Worm (Caenorhabditis elegans) whole organism, dauer: ENCODE data around the gene Y67A10A.7.
"Not testable (repeated sequence)": the region's sequence is repeated elsewhere in the genome, so short reads cannot be mapped to it uniquely, and the experiment has no call there.

Source experiments
- unc-62 ChIP-seq: sonication (generic microtip); optimal IDR thresholded peaks from 2 replicates; lab custom pipeline; 2017; ENCODE audit warnings: missing biosample characterization, missing genetic modification reagents, missing genetic modification characterization

Gene Y67A10A.7

DNA sequence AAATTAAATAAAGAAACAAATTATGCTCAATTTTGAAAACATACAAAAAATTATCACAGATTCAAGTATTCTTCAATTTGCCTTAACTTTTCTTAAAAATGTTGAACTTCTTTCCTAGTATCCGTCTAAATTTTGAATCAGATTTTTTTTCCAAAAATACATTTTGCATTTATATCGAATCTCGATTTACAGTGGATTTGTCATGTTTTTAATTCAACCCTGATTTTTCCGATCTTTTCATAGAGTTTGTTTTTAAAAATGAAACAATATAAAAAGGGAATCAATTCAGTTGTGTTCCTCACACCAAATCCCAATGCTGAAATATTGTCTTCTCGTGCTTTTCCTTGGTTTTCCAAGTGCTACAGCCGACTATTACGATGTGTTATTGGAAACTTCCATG lies 50.5 kb downstream of the Y67A10A.7 start, which contains the start of gene F55B11.3:
F55B11.3 (plus strand) TSS at position 301 of the 400 bp plus-strand sequence.
- TF ChIP-seq unc-62 (GFP tag; lab: Kevin White, UChicago): no peak

DNA sequence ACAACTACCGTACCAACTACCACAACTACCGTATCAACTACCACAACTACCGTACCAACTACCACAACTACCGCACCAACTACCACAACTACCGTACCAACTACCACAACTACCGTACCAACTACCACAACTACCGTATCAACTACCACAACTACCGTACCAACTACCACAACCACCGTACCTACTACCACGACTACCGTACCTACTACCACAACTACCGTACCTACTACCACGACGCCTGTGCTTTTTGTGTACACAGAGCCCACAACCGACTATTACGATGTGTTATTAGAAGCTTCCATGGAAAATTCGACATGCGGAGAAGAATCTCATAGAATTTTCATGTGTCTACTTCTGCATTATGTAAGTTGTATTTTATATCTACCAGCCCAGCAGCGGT lies 53.5 kb downstream of the Y67A10A.7 start, which contains the start of gene F55B11.5:
F55B11.5 (plus strand) TSS at position 301 of the 400 bp plus-strand sequence.
- not testable (repeated sequence) for TF ChIP-seq unc-62 (GFP tag; lab: Kevin White, UChicago)
